Worm (Caenorhabditis elegans): ENCODE measurements around the gene C14B4.2.

ce11 chrV:19311391-19311790 lies 51.1 kb downstream of the C14B4.2 start, which contains the start of gene C43D7.8:
- TF ChIP-seq nhr-28 (tag; optimal IDR thresholded peaks at IDR 0.05) (no peak), fkh-10 (GFP tag; optimal IDR thresholded peaks at IDR 0.05) (no peak), egl-27 (tag; optimal IDR thresholded peaks at IDR 0.05) (no peak), aly-2 (tag; optimal IDR thresholded peaks at IDR 0.05) (no peak), dpl-1 (GFP tag; optimal IDR thresholded peaks at IDR 0.05) (no peak), T26A8.4 (GFP tag; IDR thresholded peaks at IDR 0.05) (no peak), mdl-1 (tag; optimal IDR thresholded peaks at IDR 0.05) (no peak), F10B5.3 (tag; optimal IDR thresholded peaks at IDR 0.05) (no peak), lsy-2 (tag; optimal IDR thresholded peaks at IDR 0.05) (no peak), tag-97 (GFP tag; IDR thresholded peaks at IDR 0.05) (no peak)
